Worm (Caenorhabditis elegans) whole organism, L4/young adult: Measurements from ENCODE around the gene gst-3.

Source experiments
- W03F9.2 ChIP-seq: fragments of 150-350 bp; optimal IDR thresholded peaks from 2 replicates; lab custom pipeline; 2014; ENCODE audit warnings: missing biosample characterization, missing genetic modification characterization
- dao-5 ChIP-seq: sonication (generic microtip); optimal IDR thresholded peaks from 2 replicates; lab custom pipeline; 2016; ENCODE audit warnings: missing genotype, missing genetic modification characterization, moderate library complexity, missing compliant biosample characterization
- him-1 ChIP-seq: sonication (generic microtip); optimal IDR thresholded peaks from 2 replicates; lab custom pipeline; 2016; ENCODE audit warnings: missing genotype, missing genetic modification reagents, missing genetic modification characterization, missing compliant biosample characterization

gst-3 gene

DNA sequence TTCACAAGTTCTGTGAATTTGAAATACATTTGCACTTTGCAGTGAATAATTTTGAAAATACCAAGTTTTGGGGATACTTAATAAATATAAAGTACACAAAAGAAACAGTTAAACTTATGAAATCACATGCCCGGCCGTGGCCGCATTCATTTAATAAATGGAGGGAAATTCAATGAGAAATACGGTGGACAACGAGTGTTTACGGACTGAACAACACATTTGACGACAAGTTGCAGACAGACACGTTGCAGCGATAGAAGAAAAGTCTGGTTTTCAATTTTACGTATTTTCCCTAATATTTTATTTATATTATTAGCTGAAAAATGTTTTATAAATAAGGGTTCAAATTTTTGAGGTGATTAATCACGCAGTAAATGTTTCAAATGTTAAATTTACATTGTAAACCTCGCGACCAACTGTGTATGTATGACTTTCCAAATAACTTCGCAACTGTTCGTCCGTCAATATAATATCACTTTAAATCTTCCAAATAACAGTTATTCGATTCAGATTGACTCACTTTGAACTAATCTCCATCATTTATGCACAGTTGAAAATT is 11.5 kb upstream of the gst-3 start, which contains the start of gene copg-1:
copg-1 (plus strand) TSS at position 509 of the 559 bp plus-strand sequence.
- TF ChIP-seq dao-5 (no peak), W03F9.2 (peak; percentile 63), him-1 (tag; lab: Kevin White, UChicago) (peak; percentile 7)

DNA sequence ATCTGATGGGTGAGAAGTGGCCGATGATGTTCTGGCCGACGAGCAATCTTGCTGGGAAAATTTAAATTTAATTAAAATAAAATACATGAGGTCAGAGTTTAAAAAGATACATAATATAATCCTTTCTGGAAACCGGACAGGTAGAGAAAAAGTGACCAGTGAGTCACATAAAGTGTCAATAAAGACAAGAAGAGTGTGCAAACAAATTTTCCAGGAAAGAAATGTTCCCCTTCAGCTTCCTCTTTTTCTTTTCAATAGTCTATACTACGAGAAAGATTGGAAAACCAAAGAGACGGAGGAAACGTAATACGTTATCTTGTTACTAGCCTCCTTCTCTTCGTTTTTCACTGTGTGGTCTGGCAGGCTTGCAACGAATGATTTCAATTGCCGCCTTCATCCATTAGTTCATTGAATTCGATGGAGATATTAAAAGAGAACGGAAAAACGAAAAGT is 10.5 kb upstream of the gst-3 start, which contains the start of gene tsp-12:
tsp-12 (minus strand) TSS at position 51 of the 453 bp plus-strand sequence.
- TF ChIP-seq W03F9.2: no peak

DNA sequence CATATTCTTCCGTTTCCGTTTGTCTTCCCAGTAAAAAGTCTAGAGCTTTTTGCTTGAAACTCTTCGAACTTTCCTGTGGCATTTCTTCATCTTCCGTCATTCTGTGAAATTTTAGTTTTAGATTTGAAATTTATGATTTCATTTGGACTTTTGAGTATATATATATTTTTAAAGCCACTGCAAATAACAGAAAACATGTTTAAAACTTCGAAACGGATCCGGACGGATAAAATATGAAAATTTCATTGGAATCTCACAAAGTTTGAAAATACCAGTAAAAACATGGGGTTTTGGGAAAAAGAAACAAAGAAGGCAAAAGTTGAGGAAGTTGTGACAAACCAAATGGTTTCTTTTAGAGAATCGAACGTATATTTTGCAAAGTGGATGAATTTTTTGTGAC is 8.9 kb upstream of the gst-3 start, which contains the start of gene pigs-1:
pigs-1 (minus strand) TSS at position 101 of the 400 bp plus-strand sequence.
- TF ChIP-seq him-1 (tag; lab: Kevin White, UChicago) (no peak), W03F9.2 (no peak), dao-5 (no peak)

DNA sequence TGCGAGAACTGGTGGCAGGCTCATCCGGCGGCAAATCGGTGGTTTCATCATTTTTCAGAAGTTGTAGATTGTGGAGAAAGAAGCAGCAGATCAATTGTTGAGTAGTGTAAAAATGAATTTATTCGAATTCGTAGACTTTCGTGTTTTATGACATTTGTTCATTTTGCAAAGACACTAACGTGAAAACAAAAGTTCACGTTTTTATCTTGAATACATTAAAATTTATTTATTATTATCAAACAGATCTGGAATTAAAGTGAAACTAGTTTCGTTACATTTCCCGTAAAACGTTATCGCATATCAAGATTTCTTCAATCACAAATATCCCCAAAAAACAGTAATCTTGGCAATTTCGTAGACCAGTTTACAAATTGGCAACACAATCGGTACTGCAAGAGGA is 6.8 kb upstream of the gst-3 start, which contains the start of gene T14G10.8:
T14G10.8 (minus strand) TSS at position 101 of the 400 bp plus-strand sequence.
- TF ChIP-seq him-1 (tag; lab: Kevin White, UChicago): no peak

- TF ChIP-seq W03F9.2 (no peak), him-1 (tag; lab: Kevin White, UChicago) (no peak), dao-5 (no peak)
Observed at ce11 chrIV:10144909-10145308, 4.9 kb upstream of the gst-3 start.

DNA sequence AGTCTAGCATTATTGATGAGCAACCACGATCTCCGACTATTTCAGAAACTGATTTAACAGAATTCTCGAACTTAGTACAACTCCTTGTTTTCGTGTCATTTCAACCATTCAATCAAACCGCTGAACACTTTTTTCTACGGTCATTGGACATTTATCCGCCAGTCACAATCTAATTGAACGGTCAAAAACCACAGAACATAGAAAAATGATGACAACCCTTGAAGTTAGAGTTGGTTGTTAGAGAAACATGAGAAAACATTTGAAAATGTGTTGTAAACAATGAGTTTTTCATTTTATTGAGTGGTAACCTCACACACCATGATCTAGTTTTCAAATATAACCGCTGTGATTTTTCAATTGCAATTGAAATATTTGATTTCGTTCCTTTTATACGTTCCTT is 4.4 kb upstream of the gst-3 start:
- no peak for TF ChIP-seq him-1 (tag; lab: Kevin White, UChicago)
- TF ChIP-seq dao-5: no peak
- TF ChIP-seq W03F9.2: no peak

- TF ChIP-seq dao-5 (no peak), him-1 (tag; lab: Kevin White, UChicago) (no peak), W03F9.2 (no peak)
Observed at ce11 chrIV:10143640-10144039, 3.6 kb upstream of the gst-3 start, which contains the start of gene msp-38. TSS of gene msp-38 (minus strand) at chrIV:10143740.

ce11 chrIV:10141930-10142505 is 2.0 kb upstream of the gst-3 start, which contains the start of the genes gst-2, gst-4 and dhs-12:
TSS of gene gst-2 (minus strand) at chrIV:10142061.
TSS of gene gst-4 (plus strand) at chrIV:10142225.
TSS of gene dhs-12 (plus strand) at chrIV:10142455.
- no peak for TF ChIP-seq him-1 (tag; lab: Kevin White, UChicago)
- TF ChIP-seq W03F9.2: no peak
- TF ChIP-seq dao-5: no peak

ce11 chrIV:10137804-10138203 is 2.2 kb downstream of the gst-3 start, which contains the start of gene K08F4.12:
TSS of gene K08F4.12 (plus strand) at chrIV:10138104.
- TF ChIP-seq him-1 (tag; lab: Kevin White, UChicago) (no peak), dao-5 (no peak), W03F9.2 (no peak)

DNA sequence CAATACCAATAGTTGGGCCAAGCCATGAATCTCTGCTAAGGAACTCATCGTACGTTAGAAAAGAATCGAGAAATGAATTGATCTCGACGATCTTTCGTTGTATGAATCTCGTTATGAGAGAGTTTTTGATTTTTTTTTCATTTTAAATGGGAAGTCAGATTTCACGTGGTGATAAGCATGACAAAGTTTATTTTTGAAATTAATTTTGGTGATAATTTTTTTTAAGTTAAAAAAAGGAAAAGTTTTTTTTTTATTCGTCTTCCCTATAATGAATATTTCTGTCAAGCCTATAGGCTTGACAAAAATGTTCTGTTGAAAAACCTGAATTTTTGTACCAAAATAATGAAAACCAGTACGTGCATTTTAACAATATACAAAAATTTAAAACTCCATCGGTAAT is 4.2 kb downstream of the gst-3 start, which contains the start of gene K08F4.5:
K08F4.5 (minus strand) TSS at position 101 of the 400 bp plus-strand sequence.
- TF ChIP-seq W03F9.2: no peak
- TF ChIP-seq dao-5: no peak
- TF ChIP-seq him-1 (tag; lab: Kevin White, UChicago): no peak

DNA sequence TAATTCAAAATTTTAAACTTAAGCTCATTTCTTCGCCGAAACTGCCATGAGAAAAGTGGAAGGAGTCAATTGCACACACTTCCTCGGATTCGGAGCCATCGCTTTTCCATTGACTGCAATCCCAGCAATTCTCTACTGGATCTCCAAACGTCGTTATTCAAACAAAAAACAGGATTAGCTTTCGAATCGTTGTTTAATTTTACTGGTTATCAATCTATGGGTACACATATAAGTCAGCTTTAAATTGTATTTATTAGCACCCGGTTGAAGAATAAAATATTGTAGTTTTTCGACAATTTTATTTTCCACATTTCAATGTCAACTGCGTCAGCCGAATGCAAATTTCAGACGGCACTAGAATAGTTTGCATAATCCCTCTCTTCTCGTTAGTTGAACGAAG is 10.1 kb downstream of the gst-3 start, which contains the start of gene glt-3:
glt-3 (plus strand) TSS at position 301 of the 400 bp plus-strand sequence.
- no peak for TF ChIP-seq W03F9.2
- no peak for TF ChIP-seq him-1 (tag; lab: Kevin White, UChicago)
- TF ChIP-seq dao-5: no peak

DNA sequence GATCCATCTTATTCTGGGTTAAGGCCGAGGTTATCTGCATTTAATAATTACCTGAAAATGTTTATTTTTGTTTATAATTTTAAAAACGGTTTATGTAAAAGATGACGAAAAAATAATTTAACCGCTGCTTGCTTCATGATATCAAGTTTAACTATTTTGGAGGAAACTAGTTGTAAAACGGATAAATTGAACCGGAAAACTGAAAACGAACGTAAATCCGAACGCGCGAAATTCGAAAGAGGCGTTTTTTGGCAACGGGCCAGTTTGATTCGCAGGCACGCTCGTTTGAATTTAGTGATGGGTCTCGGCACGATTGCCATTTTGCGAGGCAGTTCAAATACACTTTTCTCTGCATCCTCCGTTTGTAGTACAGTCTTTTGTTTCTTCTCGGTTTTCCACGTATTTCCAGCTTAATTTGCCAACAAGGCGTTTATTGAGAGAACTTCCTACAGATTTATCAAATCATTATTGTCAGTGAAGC is 11.1 kb downstream of the gst-3 start, which contains the start of the genes gtbp-1 and K08F4.3:
gtbp-1 (minus strand) TSS at position 51 of the 481 bp plus-strand sequence.
K08F4.3 (plus strand) TSS at position 352 of the 481 bp plus-strand sequence.
- TF ChIP-seq him-1 (tag; lab: Kevin White, UChicago) (no peak), W03F9.2 (peak; percentile 81), dao-5 (no peak)

DNA sequence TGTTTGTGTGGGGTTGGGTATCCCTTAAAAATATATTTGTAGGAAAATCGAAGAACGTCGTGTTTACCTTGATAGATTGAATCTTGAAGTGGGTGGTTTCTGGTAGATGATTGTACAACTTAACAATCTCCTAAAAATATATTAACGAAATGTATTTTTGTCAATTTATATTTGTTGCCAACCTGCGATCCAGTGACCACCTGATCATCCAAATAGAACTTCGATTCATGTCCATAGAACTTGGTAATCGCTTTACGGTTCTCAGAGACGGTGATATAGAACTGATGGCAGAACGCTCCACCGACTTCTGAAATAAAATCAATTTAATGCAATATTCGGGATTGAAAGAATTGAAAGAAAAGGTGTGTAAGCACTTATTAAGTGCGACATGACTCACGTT is 11.6 kb downstream of the gst-3 start:
- TF ChIP-seq dao-5 (no peak), W03F9.2 (no peak), him-1 (tag; lab: Kevin White, UChicago) (no peak)

DNA sequence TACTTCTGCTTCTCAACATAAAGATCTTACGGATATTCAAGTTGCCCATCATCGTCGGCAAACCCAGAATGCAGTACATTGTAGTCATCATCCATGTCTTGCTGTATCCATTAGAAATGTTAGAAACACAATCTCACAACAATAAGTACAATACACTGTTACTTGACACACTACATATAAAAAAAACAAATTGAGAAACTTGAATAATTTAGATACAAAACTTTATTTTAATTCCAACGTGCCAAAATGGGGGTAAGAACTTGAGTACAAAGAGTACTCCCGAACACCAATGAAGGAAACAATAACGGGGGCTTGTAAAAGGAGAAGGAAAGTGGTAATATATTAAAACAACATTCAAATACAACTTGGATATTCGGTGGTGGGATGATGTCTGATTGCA is 13.5 kb downstream of the gst-3 start, which contains the start of gene ctf-18:
ctf-18 (minus strand) TSS at position 101 of the 400 bp plus-strand sequence.
- no peak for TF ChIP-seq him-1 (tag; lab: Kevin White, UChicago)
- no peak for TF ChIP-seq dao-5
- no peak for TF ChIP-seq W03F9.2

ce11 chrIV:10122205-10122604 is 17.8 kb downstream of the gst-3 start, which contains the start of gene irld-21:
TSS of gene irld-21 (minus strand) at chrIV:10122305.
- TF ChIP-seq dao-5 (no peak), W03F9.2 (no peak), him-1 (tag; lab: Kevin White, UChicago) (no peak)
